Fruit fly (Drosophila melanogaster) whole organism, embryonic: ENCODE data around the gene net.

Source experiments
- Asciz ChIP-seq: fragments of 200-800 bp; sonication (Bioruptor generic); optimal IDR thresholded peaks from 2 replicates; lab custom pipeline; 2017; ENCODE audit warnings: missing biosample characterization, mild to moderate bottlenecking, missing genetic modification characterization, missing genetic modification reagents
- CG10543 ChIP-seq: fragments of 200-800 bp; sonication (Bioruptor generic); optimal IDR thresholded peaks from 3 replicates; lab custom pipeline; 2017; ENCODE audit warnings: missing biosample characterization, mild to moderate bottlenecking, missing genetic modification characterization, moderate library complexity
- CG11696 ChIP-seq: fragments of 200-800 bp; sonication (Bioruptor generic); IDR thresholded peaks from 2 replicates; pipeline ENCODE4 v1.3.6; 2022; ENCODE audit warnings: missing biosample characterization, missing genetic modification characterization
- CG14965 ChIP-seq: fragments of 200-800 bp; sonication (Bioruptor generic); optimal IDR thresholded peaks from 2 replicates; lab custom pipeline; 2016; ENCODE audit warnings: missing biosample characterization, missing genetic modification characterization, borderline replicate concordance
- CG1529 ChIP-seq: fragments of 200-800 bp; sonication (Bioruptor generic); optimal IDR thresholded peaks from 3 replicates; lab custom pipeline; 2018; ENCODE audit warnings: missing biosample characterization, missing genetic modification characterization
- CG16863 ChIP-seq: fragments of 200-800 bp; sonication (Bioruptor generic); optimal IDR thresholded peaks from 3 replicates; lab custom pipeline; 2016; ENCODE audit warnings: missing biosample characterization, missing genetic modification characterization
- CG17361 ChIP-seq: fragments of 200-800 bp; sonication (Bioruptor generic); IDR thresholded peaks from 3 replicates; pipeline ENCODE4 v1.3.6; 2022; ENCODE audit warnings: missing biosample characterization, missing genetic modification characterization
- CG17802 ChIP-seq: fragments of 200-800 bp; sonication (Bioruptor generic); optimal IDR thresholded peaks from 2 replicates; lab custom pipeline; 2018; ENCODE audit warnings: missing biosample characterization, mild to moderate bottlenecking, missing genetic modification characterization, moderate library complexity
- CG17912 ChIP-seq: fragments of 200-800 bp; sonication (Bioruptor generic); optimal IDR thresholded peaks from 2 replicates; lab custom pipeline; 2018; ENCODE audit warnings: missing biosample characterization, mild to moderate bottlenecking, missing genetic modification characterization
- CG18619 ChIP-seq: fragments of 200-800 bp; sonication (Bioruptor generic); optimal IDR thresholded peaks from 3 replicates; lab custom pipeline; 2017; ENCODE audit warnings: missing biosample characterization, mild to moderate bottlenecking, missing genetic modification characterization
- CG2202 ChIP-seq: fragments of 200-800 bp; sonication (Bioruptor generic); optimal IDR thresholded peaks from 2 replicates; lab custom pipeline; 2018; ENCODE audit warnings: missing biosample characterization, mild to moderate bottlenecking, missing genetic modification characterization
- CG2875 ChIP-seq: fragments of 200-800 bp; sonication (Bioruptor generic); optimal IDR thresholded peaks from 2 replicates; lab custom pipeline; 2017; ENCODE audit warnings: missing biosample characterization, mild to moderate bottlenecking, missing genetic modification characterization, missing genetic modification reagents
- CG33557 ChIP-seq: fragments of 200-800 bp; sonication (Bioruptor generic); optimal IDR thresholded peaks from 2 replicates; lab custom pipeline; 2019; ENCODE audit warnings: missing biosample characterization, mild to moderate bottlenecking, missing genetic modification characterization, moderate library complexity
- CG3726 ChIP-seq: fragments of 200-800 bp; sonication (Bioruptor generic); IDR thresholded peaks from 3 replicates; pipeline ENCODE4, ENCODE4 v1.3.6; 2022; ENCODE audit warnings: missing biosample characterization, missing genetic modification characterization
- CG4360 ChIP-seq: fragments of 200-800 bp; sonication (Bioruptor generic); IDR thresholded peaks from 2 replicates; pipeline ENCODE4 v1.3.6; 2022; ENCODE audit warnings: missing biosample characterization, missing genetic modification characterization
- CG4424 ChIP-seq: fragments of 200-800 bp; sonication (Bioruptor generic); optimal IDR thresholded peaks from 3 replicates; lab custom pipeline; 2016; ENCODE audit warnings: missing biosample characterization, missing genetic modification characterization
- CG6254 ChIP-seq: fragments of 200-800 bp; sonication (Bioruptor generic); optimal IDR thresholded peaks from 3 replicates; lab custom pipeline; 2017; ENCODE audit warnings: mild to moderate bottlenecking, missing biosample characterization, missing genetic modification reagents, missing genetic modification characterization
- CG6813 ChIP-seq: fragments of 200-800 bp; sonication (Bioruptor generic); optimal IDR thresholded peaks from 2 replicates; lab custom pipeline; 2017; ENCODE audit warnings: missing biosample characterization, missing genetic modification characterization, mild to moderate bottlenecking, moderate library complexity, missing genetic modification reagents
- CG8290 ChIP-seq, 3 experiments: fragments of 200-800 bp; sonication (Bioruptor generic); optimal IDR thresholded peaks; 2 replicates each; lab custom pipeline; 2016 to 2019; ENCODE audit warnings: missing biosample characterization in 3 of 3, missing genetic modification characterization in 3 of 3, mild to moderate bottlenecking in 2 of 3, moderate library complexity in 1 of 3
- CG9727 ChIP-seq: fragments of 200-800 bp; sonication (Bioruptor generic); optimal IDR thresholded peaks from 3 replicates; lab custom pipeline; 2017; ENCODE audit warnings: missing biosample characterization, mild to moderate bottlenecking, missing genetic modification characterization
- D19A ChIP-seq: fragments of 200-800 bp; optimal IDR thresholded peaks from 3 replicates; lab custom pipeline; 2019; ENCODE audit warnings: missing biosample characterization, mild to moderate bottlenecking, missing genetic modification characterization, moderate library complexity
- Dad ChIP-seq: fragments of 200-800 bp; sonication (Bioruptor generic); optimal IDR thresholded peaks from 3 replicates; lab custom pipeline; 2016; ENCODE audit warnings: missing biosample characterization, missing genetic modification characterization
- Ets97D ChIP-seq: fragments of 200-800 bp; sonication (Bioruptor generic); optimal IDR thresholded peaks from 3 replicates; lab custom pipeline; 2016; ENCODE audit warnings: missing biosample characterization, missing genetic modification characterization
- Gsc ChIP-seq: fragments of 200-800 bp; sonication (Bioruptor generic); IDR thresholded peaks from 2 replicates; pipeline ENCODE4 v1.3.6; 2022; ENCODE audit warnings: missing biosample characterization, missing genetic modification characterization
- Meics ChIP-seq: fragments of 200-800 bp; sonication (Bioruptor generic); optimal IDR thresholded peaks from 2 replicates; lab custom pipeline; 2017; ENCODE audit warnings: missing biosample characterization, mild to moderate bottlenecking, missing genetic modification characterization
- Nf-YC ChIP-seq: fragments of 200-800 bp; optimal IDR thresholded peaks from 3 replicates; lab custom pipeline; 2019; ENCODE audit warnings: missing biosample characterization, mild to moderate bottlenecking, missing genetic modification characterization, moderate library complexity
- Oli ChIP-seq: fragments of 200-800 bp; sonication (Bioruptor generic); optimal IDR thresholded peaks from 2 replicates; lab custom pipeline; 2018; ENCODE audit warnings: missing biosample characterization, mild to moderate bottlenecking, missing genetic modification characterization, moderate library complexity
- Sry-β ChIP-seq: fragments of 200-800 bp; sonication (Bioruptor generic); optimal IDR thresholded peaks from 2 replicates; lab custom pipeline; 2018; ENCODE audit warnings: missing biosample characterization, mild to moderate bottlenecking, missing genetic modification characterization, moderate library complexity
- YL-1 ChIP-seq: fragments of 200-800 bp; sonication (Bioruptor generic); optimal IDR thresholded peaks from 3 replicates; lab custom pipeline; 2017; ENCODE audit warnings: missing biosample characterization, mild to moderate bottlenecking, missing genetic modification characterization
- amos ChIP-seq: fragments of 200-800 bp; sonication (Bioruptor generic); IDR thresholded peaks from 2 replicates; pipeline ENCODE4 v1.3.6; 2022; ENCODE audit warnings: missing biosample characterization, missing genetic modification characterization; ENCODE audit not compliant: partially characterized antibody
- aop ChIP-seq: fragments of 200-800 bp; sonication (Bioruptor generic); IDR thresholded peaks from 2 replicates; pipeline ENCODE4 v1.3.6; 2022; ENCODE audit warnings: missing biosample characterization, missing genetic modification characterization
- bcd ChIP-seq: fragments of 200-800 bp; sonication (Bioruptor generic); optimal IDR thresholded peaks from 2 replicates; lab custom pipeline; 2017; ENCODE audit warnings: missing biosample characterization, mild to moderate bottlenecking, missing genetic modification characterization
- caup ChIP-seq: fragments of 200-800 bp; sonication (Bioruptor generic); optimal IDR thresholded peaks from 3 replicates; lab custom pipeline; 2017; ENCODE audit warnings: missing biosample characterization, mild to moderate bottlenecking, missing genetic modification characterization, moderate library complexity; ENCODE audit not compliant: severe bottlenecking
- da ChIP-seq: fragments of 200-800 bp; sonication (Bioruptor generic); optimal IDR thresholded peaks from 2 replicates; lab custom pipeline; 2016; ENCODE audit warnings: missing biosample characterization, missing genetic modification characterization
- en ChIP-seq: fragments of 200-800 bp; sonication (Bioruptor generic); optimal IDR thresholded peaks from 2 replicates; lab custom pipeline; 2016; ENCODE audit warnings: missing biosample characterization, missing genetic modification characterization
- fd96Cb ChIP-seq: fragments of 200-800 bp; sonication (Bioruptor generic); optimal IDR thresholded peaks from 2 replicates; lab custom pipeline; 2018; ENCODE audit warnings: missing biosample characterization, mild to moderate bottlenecking, missing genetic modification characterization, moderate library complexity
- fu2 ChIP-seq: fragments of 200-800 bp; sonication (Bioruptor generic); optimal IDR thresholded peaks from 2 replicates; lab custom pipeline; 2016; ENCODE audit warnings: missing biosample characterization, missing genetic modification characterization
- gt ChIP-seq: fragments of 200-800 bp; sonication (Bioruptor generic); IDR thresholded peaks from 2 replicates; pipeline ENCODE4 v1.3.6; 2022; ENCODE audit warnings: missing biosample characterization, missing genetic modification characterization
- ken ChIP-seq: fragments of 200-800 bp; sonication (Bioruptor generic); IDR thresholded peaks from 3 replicates; pipeline ENCODE4 v1.3.6; 2022; ENCODE audit warnings: missing biosample characterization, missing genetic modification characterization
- lmd ChIP-seq: fragments of 200-800 bp; sonication (Bioruptor generic); IDR thresholded peaks from 2 replicates; pipeline ENCODE4 v1.3.6; 2022; ENCODE audit warnings: missing biosample characterization, missing genetic modification characterization
- lov ChIP-seq, 2 experiments: fragments of 200-800 bp in 1 of 2; fragments of >200 bp in 1 of 2; sonication (Bioruptor generic) in 1 of 2; IDR thresholded peaks in 1 of 2; optimal IDR thresholded peaks in 1 of 2; 2 replicates in 1 of 2; 3 replicates in 1 of 2; pipeline versions ENCODE4 v1.3.6 to Lab custom; 2017 to 2022; ENCODE audit warnings: missing biosample characterization in 1 of 2, missing genetic modification characterization in 1 of 2
- nau ChIP-seq: fragments of 200-800 bp; sonication (Bioruptor generic); optimal IDR thresholded peaks from 3 replicates; lab custom pipeline; 2017; ENCODE audit warnings: missing biosample characterization, mild to moderate bottlenecking, missing genetic modification characterization, missing genetic modification reagents
- oc ChIP-seq: fragments of 200-800 bp; sonication (Bioruptor generic); optimal IDR thresholded peaks from 2 replicates; lab custom pipeline; 2018; ENCODE audit warnings: missing biosample characterization, mild to moderate bottlenecking, missing genetic modification characterization, moderate library complexity
- pita ChIP-seq: fragments of 200-800 bp; sonication (Bioruptor generic); optimal IDR thresholded peaks from 2 replicates; lab custom pipeline; 2017; ENCODE audit warnings: missing biosample characterization, mild to moderate bottlenecking, missing genetic modification characterization
- schlank ChIP-seq: fragments of 200-800 bp; sonication (Bioruptor generic); optimal IDR thresholded peaks from 2 replicates; lab custom pipeline; 2018; ENCODE audit warnings: missing biosample characterization, mild to moderate bottlenecking, missing genetic modification characterization
- sr ChIP-seq: fragments of 200-800 bp; sonication (Bioruptor generic); IDR thresholded peaks from 3 replicates; pipeline ENCODE4 v1.3.6; 2022; ENCODE audit warnings: missing biosample characterization, missing genetic modification characterization
- stc ChIP-seq: fragments of 200-800 bp; sonication (Bioruptor generic); IDR thresholded peaks from 2 replicates; pipeline ENCODE4 v1.3.6; 2022; ENCODE audit warnings: missing biosample characterization, missing genetic modification characterization
- stwl ChIP-seq: fragments of 200-800 bp; sonication (Bioruptor generic); optimal IDR thresholded peaks from 3 replicates; lab custom pipeline; 2018; ENCODE audit warnings: missing biosample characterization, mild to moderate bottlenecking, missing genetic modification characterization, moderate library complexity
- z ChIP-seq: fragments of 200-800 bp; sonication (Bioruptor generic); IDR thresholded peaks from 3 replicates; pipeline ENCODE4 v1.3.6; 2022; ENCODE audit warnings: missing biosample characterization, missing genetic modification characterization
- zfh2 ChIP-seq: fragments of 200-800 bp; sonication (Bioruptor generic); optimal IDR thresholded peaks from 2 replicates; lab custom pipeline; 2016; ENCODE audit warnings: missing biosample characterization, missing genetic modification characterization

net gene

DNA sequence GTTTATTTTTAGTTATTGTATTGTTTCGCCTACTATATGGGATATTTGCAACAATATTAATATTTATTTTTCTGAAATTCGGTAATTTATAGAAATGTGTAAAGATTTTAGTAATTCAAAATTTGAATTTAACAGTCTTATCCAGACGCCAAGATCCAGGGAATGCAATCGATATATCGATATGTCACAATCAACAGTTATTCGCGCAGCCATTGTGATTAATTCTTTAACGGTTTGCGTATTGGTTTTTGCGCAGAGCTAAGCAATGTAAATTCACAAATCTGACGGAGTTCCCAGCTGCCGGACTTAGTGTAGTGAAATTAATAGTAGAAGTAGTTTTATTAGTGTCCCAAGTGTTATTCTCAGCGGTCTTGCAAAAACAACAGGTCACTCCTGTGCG, 27.2 kb upstream of the net start, which contains the start of gene ND-15 (continued):
- TF ChIP-seq CG10543 (GFP tag; lab: Kevin White, UChicago) (no peak), Asciz (GFP tag; lab: Kevin White, UChicago) (no peak), CG4360 (GFP tag; lab: Robert Waterston, UW) (no peak), amos (GFP tag; lab: Robert Waterston, UW) (peak; percentile 89; the same call in 1 of the 2 replicates), CG6254 (GFP tag; lab: Kevin White, UChicago) (no peak), CG16863 (GFP tag; lab: Kevin White, UChicago) (no peak), nau (GFP tag; lab: Kevin White, UChicago) (no peak), lov (optimal IDR thresholded peaks at IDR 0.05; lab: Kevin White, UChicago) (no peak), lov (GFP tag; IDR thresholded peaks at IDR 0.05; lab: Robert Waterston, UW) (no peak), ken (no peak), CG6813 (GFP tag; lab: Kevin White, UChicago) (no peak), en (GFP tag; lab: Kevin White, UChicago) (no peak), D19A (no peak), CG4424 (no peak), CG1529 (GFP tag; lab: Kevin White, UChicago) (no peak), Sry-β (GFP tag; lab: Kevin White, UChicago) (no peak), stwl (peak; percentile 44), Meics (no peak), gt (no peak), aop (GFP tag; lab: Robert Waterston, UW) (no peak), zfh2 (GFP tag; lab: Kevin White, UChicago) (no peak), CG33557 (GFP tag; lab: Kevin White, UChicago) (no peak), CG3726 (GFP tag; lab: Robert Waterston, UW) (no peak), lmd (GFP tag; lab: Robert Waterston, UW) (no peak), Oli (tag; lab: Kevin White, UChicago) (no peak), sr (GFP tag; lab: Robert Waterston, UW) (no peak), Ets97D (peak; percentile 20), CG14965 (no peak), fu2 (GFP tag; lab: Kevin White, UChicago) (no peak), z (GFP tag; lab: Robert Waterston, UW) (no peak), CG8290 (GFP tag; optimal IDR thresholded peaks at IDR 0.05; lab: Kevin White, UChicago) (no peak), CG8290 (tag; optimal IDR thresholded peaks at IDR 0.05; lab: Kevin White, UChicago) (peak in 1 of 2 experiments; percentile 20), stc (GFP tag; lab: Robert Waterston, UW) (no peak), oc (no peak), CG17802 (tag; lab: Kevin White, UChicago) (no peak), bcd (GFP tag; lab: Kevin White, UChicago) (no peak), pita (GFP tag; lab: Kevin White, UChicago) (no peak), CG18619 (GFP tag; lab: Kevin White, UChicago) (no peak), YL-1 (no peak), fd96Cb (tag; lab: Kevin White, UChicago) (no peak), CG2875 (GFP tag; lab: Kevin White, UChicago) (no peak), da (GFP tag; lab: Kevin White, UChicago) (no peak), caup (GFP tag; lab: Kevin White, UChicago) (no peak), CG17361 (GFP tag; lab: Robert Waterston, UW) (no peak), CG2202 (tag; lab: Kevin White, UChicago) (no peak), schlank (no peak), CG11696 (no peak), Gsc (GFP tag; lab: Robert Waterston, UW) (no peak), CG17912 (no peak), Nf-YC (tag; lab: Kevin White, UChicago) (no peak), Dad (GFP tag; lab: Kevin White, UChicago) (no peak), CG9727 (GFP tag; lab: Kevin White, UChicago) (no peak)
